Fruit fly (Drosophila melanogaster) whole organism, embryonic: Measurements from ENCODE around the gene ph-d.

Experiments
- Blimp-1 ChIP-seq: fragments of 200-800 bp; sonication (Bioruptor generic); optimal IDR thresholded peaks from 3 replicates; lab custom pipeline; 2018; ENCODE audit warnings: missing biosample characterization, missing genetic modification characterization, mild to moderate bottlenecking, moderate library complexity, missing genetic modification reagents
- CG11695 ChIP-seq: fragments of 200-800 bp; sonication (Bioruptor generic); IDR thresholded peaks from 3 replicates; pipeline ENCODE4 v1.3.6; 2022; ENCODE audit warnings: missing biosample characterization, missing genetic modification characterization
- CG12155 ChIP-seq: fragments of 200-800 bp; sonication (Bioruptor generic); optimal IDR thresholded peaks from 3 replicates; lab custom pipeline; 2016; ENCODE audit warnings: missing biosample characterization, missing genetic modification characterization
- CG12219 ChIP-seq: fragments of 200-800 bp; sonication (Bioruptor generic); optimal IDR thresholded peaks from 3 replicates; lab custom pipeline; 2018; ENCODE audit warnings: missing biosample characterization, mild to moderate bottlenecking, missing genetic modification characterization
- CG12659 ChIP-seq: fragments of 200-800 bp; sonication (Bioruptor generic); optimal IDR thresholded peaks from 3 replicates; lab custom pipeline; 2017; ENCODE audit warnings: mild to moderate bottlenecking, missing biosample characterization, missing genetic modification reagents, missing genetic modification characterization
- CG13894 ChIP-seq: fragments of 200-800 bp; sonication (Bioruptor generic); optimal IDR thresholded peaks from 3 replicates; lab custom pipeline; 2018; ENCODE audit warnings: missing biosample characterization, mild to moderate bottlenecking, missing genetic modification characterization, moderate library complexity
- CG15269 ChIP-seq: fragments of 200-800 bp; sonication (Bioruptor generic); optimal IDR thresholded peaks from 2 replicates; lab custom pipeline; 2018; ENCODE audit warnings: missing biosample characterization, mild to moderate bottlenecking, missing genetic modification characterization, moderate library complexity
- CG16815 ChIP-seq: fragments of 200-800 bp; sonication (Bioruptor generic); optimal IDR thresholded peaks from 3 replicates; lab custom pipeline; 2017; ENCODE audit warnings: missing biosample characterization, mild to moderate bottlenecking, missing genetic modification characterization
- CG17328 ChIP-seq: fragments of 200-800 bp; sonication (Bioruptor generic); IDR thresholded peaks from 2 replicates; pipeline ENCODE4 v1.3.6; 2022; ENCODE audit warnings: missing biosample characterization, missing genetic modification characterization
- CG18619 ChIP-seq: fragments of 200-800 bp; sonication (Bioruptor generic); optimal IDR thresholded peaks from 3 replicates; lab custom pipeline; 2017; ENCODE audit warnings: missing biosample characterization, mild to moderate bottlenecking, missing genetic modification characterization
- CG30403 ChIP-seq: fragments of 200-800 bp; sonication (Bioruptor generic); optimal IDR thresholded peaks from 3 replicates; lab custom pipeline; 2016; ENCODE audit warnings: missing biosample characterization, missing genetic modification characterization
- CG31441 ChIP-seq: fragments of 200-800 bp; sonication (Bioruptor generic); IDR thresholded peaks from 2 replicates; pipeline ENCODE4 v1.3.6; 2022; ENCODE audit warnings: missing biosample characterization, missing genetic modification characterization
- CG5245 ChIP-seq: fragments of 200-800 bp; sonication (Bioruptor generic); optimal IDR thresholded peaks from 3 replicates; lab custom pipeline; 2016; ENCODE audit warnings: missing biosample characterization, missing genetic modification characterization
- CG7745 ChIP-seq: fragments of 200-800 bp; sonication (Bioruptor generic); optimal IDR thresholded peaks from 2 replicates; lab custom pipeline; 2018; ENCODE audit warnings: missing biosample characterization, mild to moderate bottlenecking, missing genetic modification characterization, moderate library complexity
- CG7839 ChIP-seq: fragments of 200-800 bp; sonication (Bioruptor generic); optimal IDR thresholded peaks from 3 replicates; lab custom pipeline; 2018; ENCODE audit warnings: missing biosample characterization, mild to moderate bottlenecking, missing genetic modification characterization, moderate library complexity
- CG8290 ChIP-seq, 3 experiments: fragments of 200-800 bp; sonication (Bioruptor generic); optimal IDR thresholded peaks; 2 replicates each; lab custom pipeline; 2016 to 2019; ENCODE audit warnings: missing biosample characterization in 3 of 3, missing genetic modification characterization in 3 of 3, mild to moderate bottlenecking in 2 of 3, moderate library complexity in 1 of 3
- CG9797 ChIP-seq: fragments of 200-800 bp; sonication (Bioruptor generic); optimal IDR thresholded peaks from 3 replicates; lab custom pipeline; 2018; ENCODE audit warnings: missing biosample characterization, mild to moderate bottlenecking, missing genetic modification characterization
- CG9817 ChIP-seq: fragments of 200-800 bp; sonication (Bioruptor generic); optimal IDR thresholded peaks from 2 replicates; lab custom pipeline; 2018; ENCODE audit warnings: missing biosample characterization, mild to moderate bottlenecking, missing genetic modification characterization, moderate library complexity
- D ChIP-seq, 2 experiments: fragments of 200-800 bp in 1 of 2; fragments of >200 bp in 1 of 2; sonication (Bioruptor generic) in 1 of 2; optimal IDR thresholded peaks; 2 replicates in 1 of 2; 3 replicates in 1 of 2; lab custom pipeline; 2017; ENCODE audit warnings: mild to moderate bottlenecking in 1 of 2, missing biosample characterization in 1 of 2, missing genetic modification characterization in 1 of 2, missing genetic modification reagents in 1 of 2
- Fer1 ChIP-seq: fragments of 200-800 bp; sonication (Bioruptor generic); optimal IDR thresholded peaks from 2 replicates; lab custom pipeline; 2017; ENCODE audit warnings: missing biosample characterization, mild to moderate bottlenecking, missing genetic modification characterization
- Fer2 ChIP-seq: fragments of 200-800 bp; sonication (Bioruptor generic); optimal IDR thresholded peaks from 2 replicates; lab custom pipeline; 2018; ENCODE audit warnings: missing biosample characterization, mild to moderate bottlenecking, missing genetic modification characterization, moderate library complexity
- Fer3 ChIP-seq: fragments of 200-800 bp; sonication (Bioruptor generic); optimal IDR thresholded peaks from 2 replicates; lab custom pipeline; 2018; ENCODE audit warnings: missing biosample characterization, mild to moderate bottlenecking, missing genetic modification characterization, moderate library complexity
- Hr51 ChIP-seq, 2 experiments: fragments of 200-800 bp; sonication (Bioruptor generic); optimal IDR thresholded peaks; 2 replicates in 1 of 2; 3 replicates in 1 of 2; lab custom pipeline; 2016 to 2018; ENCODE audit warnings: missing biosample characterization in 2 of 2, missing genetic modification characterization in 2 of 2, mild to moderate bottlenecking in 1 of 2, moderate library complexity in 1 of 2
- Pdp1 ChIP-seq, 2 experiments: fragments of 200-800 bp; sonication (Bioruptor generic); optimal IDR thresholded peaks; 3 replicates each; lab custom pipeline; 2016; ENCODE audit warnings: missing biosample characterization in 2 of 2, missing genetic modification characterization in 2 of 2, mild to moderate bottlenecking in 1 of 2, moderate library complexity in 1 of 2
- Taf1 ChIP-seq: fragments of 200-800 bp; sonication (Bioruptor generic); IDR thresholded peaks from 2 replicates; pipeline ENCODE4 v1.3.6; 2022; ENCODE audit warnings: missing biosample characterization, missing genetic modification characterization
- Xbp1 ChIP-seq: fragments of 200-800 bp; sonication (Bioruptor generic); optimal IDR thresholded peaks from 3 replicates; lab custom pipeline; 2016; ENCODE audit warnings: missing biosample characterization, mild to moderate bottlenecking, missing genetic modification characterization
- Xrp1 ChIP-seq: fragments of 200-800 bp; sonication (Bioruptor generic); IDR thresholded peaks from 2 replicates; pipeline ENCODE4 v1.3.6; 2022; ENCODE audit warnings: missing biosample characterization, missing genetic modification characterization
- bowl ChIP-seq: fragments of 200-800 bp; sonication (Bioruptor generic); IDR thresholded peaks from 2 replicates; pipeline ENCODE4 v1.3.6; 2022; ENCODE audit warnings: missing biosample characterization, missing genetic modification characterization
- br ChIP-seq: fragments of >200 bp; optimal IDR thresholded peaks from 2 replicates; lab custom pipeline; 2017
- chif ChIP-seq, 2 experiments: fragments of 200-800 bp; sonication (Bioruptor generic); optimal IDR thresholded peaks; 3 replicates each; lab custom pipeline; 2016; ENCODE audit warnings: missing biosample characterization in 2 of 2, missing genetic modification characterization in 2 of 2
- disco-r ChIP-seq: fragments of 200-800 bp; sonication (Bioruptor generic); optimal IDR thresholded peaks from 2 replicates; lab custom pipeline; 2016; ENCODE audit warnings: missing biosample characterization, missing genetic modification characterization
- dysf ChIP-seq: fragments of 200-800 bp; sonication (Bioruptor generic); IDR thresholded peaks from 3 replicates; pipeline ENCODE4 v1.3.6; 2022; ENCODE audit warnings: missing biosample characterization, missing genetic modification characterization
- esg ChIP-seq: fragments of 200-800 bp; sonication (Bioruptor generic); conservative IDR thresholded peaks from 2 replicates; pipeline ENCODE4 v1.3.6; 2022; ENCODE audit warnings: missing biosample characterization, missing genetic modification characterization
- ewg ChIP-seq: fragments of 200-800 bp; sonication (Bioruptor generic); optimal IDR thresholded peaks from 3 replicates; lab custom pipeline; 2017; ENCODE audit warnings: mild to moderate bottlenecking, missing biosample characterization, missing genetic modification reagents, missing genetic modification characterization
- gcm ChIP-seq: fragments of 200-800 bp; sonication (Bioruptor generic); optimal IDR thresholded peaks from 2 replicates; lab custom pipeline; 2019; ENCODE audit warnings: missing biosample characterization, mild to moderate bottlenecking, missing genetic modification characterization, moderate library complexity
- grau ChIP-seq: fragments of 200-800 bp; optimal IDR thresholded peaks from 3 replicates; lab custom pipeline; 2019; ENCODE audit warnings: missing biosample characterization, mild to moderate bottlenecking, missing genetic modification characterization, moderate library complexity
- jing ChIP-seq: fragments of 200-800 bp; sonication (Bioruptor generic); optimal IDR thresholded peaks from 2 replicates; lab custom pipeline; 2018; ENCODE audit warnings: missing biosample characterization, mild to moderate bottlenecking, missing genetic modification characterization
- nerfin-1 ChIP-seq: fragments of 200-800 bp; sonication (Bioruptor generic); optimal IDR thresholded peaks from 3 replicates; lab custom pipeline; 2019; ENCODE audit warnings: missing biosample characterization, mild to moderate bottlenecking, missing genetic modification characterization, moderate library complexity
- pzg ChIP-seq: fragments of 200-800 bp; sonication (Bioruptor generic); optimal IDR thresholded peaks from 3 replicates; lab custom pipeline; 2018; ENCODE audit warnings: missing biosample characterization, mild to moderate bottlenecking, missing genetic modification characterization, moderate library complexity
- rib ChIP-seq: fragments of 200-800 bp; sonication (Bioruptor generic); IDR thresholded peaks from 2 replicates; pipeline ENCODE4 v1.3.6; 2022; ENCODE audit warnings: missing biosample characterization, missing genetic modification characterization
- run ChIP-seq: fragments of 200-800 bp; sonication (Bioruptor generic); optimal IDR thresholded peaks from 3 replicates; lab custom pipeline; 2018; ENCODE audit warnings: missing biosample characterization, mild to moderate bottlenecking, missing genetic modification characterization
- seq ChIP-seq: fragments of 200-800 bp; sonication (Bioruptor generic); IDR thresholded peaks from 2 replicates; pipeline ENCODE4 v1.3.6; 2022; ENCODE audit warnings: missing biosample characterization, missing genetic modification characterization
- sr ChIP-seq: fragments of 200-800 bp; sonication (Bioruptor generic); IDR thresholded peaks from 3 replicates; pipeline ENCODE4 v1.3.6; 2022; ENCODE audit warnings: missing biosample characterization, missing genetic modification characterization
- twi ChIP-seq: fragments of 200-800 bp; optimal IDR thresholded peaks from 2 replicates; lab custom pipeline; 2019; ENCODE audit warnings: missing biosample characterization, mild to moderate bottlenecking, missing genetic modification characterization, moderate library complexity
- wdn ChIP-seq: fragments of 200-800 bp; sonication (Bioruptor generic); IDR thresholded peaks from 2 replicates; pipeline ENCODE4 v1.3.6; 2022; ENCODE audit warnings: missing biosample characterization, missing genetic modification characterization
- zen ChIP-seq: fragments of 200-800 bp; sonication (Bioruptor generic); optimal IDR thresholded peaks from 3 replicates; lab custom pipeline; 2018; ENCODE audit warnings: missing biosample characterization, mild to moderate bottlenecking, missing genetic modification characterization, moderate library complexity

ph-d gene

dm6 chrX:2123013-2123964 lies at the start of gene ph-d (continued):
- TF ChIP-seq CG30403 (GFP tag; lab: Kevin White, UChicago) (peak; percentile 42), CG12219 (GFP tag; lab: Kevin White, UChicago) (no peak), bowl (no peak), Fer1 (GFP tag; lab: Kevin White, UChicago) (peak; percentile 48), Hr51 (GFP tag; optimal IDR thresholded peaks at IDR 0.05; lab: Kevin White, UChicago) (peak; percentile 43 to 53), CG8290 (GFP tag; optimal IDR thresholded peaks at IDR 0.05; lab: Kevin White, UChicago) (no peak), CG8290 (tag; optimal IDR thresholded peaks at IDR 0.05; lab: Kevin White, UChicago) (peak in 1 of 2 experiments; percentile 69), CG7745 (tag; lab: Kevin White, UChicago) (no peak), CG17328 (peak; percentile 38), twi (tag; lab: Kevin White, UChicago) (peak; percentile 96), CG9797 (GFP tag; lab: Kevin White, UChicago) (no peak), Xbp1 (peak; percentile 56), CG7839 (tag; lab: Kevin White, UChicago) (peak; percentile 65), esg (GFP tag; lab: Robert Waterston, UW) (0 out of 2 replicates have a peak, but pooled peaks have one; percentile 19), CG31441 (GFP tag; lab: Robert Waterston, UW) (peak; percentile 63), ewg (GFP tag; lab: Kevin White, UChicago) (peak; percentile 86), CG12659 (GFP tag; lab: Kevin White, UChicago) (peak; percentile 58), Fer2 (no peak), gcm (peak; percentile 2), CG11695 (GFP tag; lab: Robert Waterston, UW) (peak; percentile 36; the same call in 1 of the 3 replicates), wdn (0 out of 2 replicates have a peak, but pooled peaks have one; percentile 5), CG15269 (tag; lab: Kevin White, UChicago) (peak; percentile 53), run (tag; lab: Kevin White, UChicago) (no peak), rib (GFP tag; lab: Robert Waterston, UW) (no peak), seq (GFP tag; lab: Robert Waterston, UW) (peak; percentile 80), sr (no peak), D (optimal IDR thresholded peaks at IDR 0.05; lab: Kevin White, UChicago) (peak; percentile 73), D (GFP tag; optimal IDR thresholded peaks at IDR 0.05; lab: Kevin White, UChicago) (peak; percentile 9), disco-r (GFP tag; lab: Kevin White, UChicago) (no peak), chif (GFP tag; optimal IDR thresholded peaks at IDR 0.05; lab: Kevin White, UChicago) (peak in 1 of 2 experiments; percentile 35), CG9817 (tag; lab: Kevin White, UChicago) (peak; percentile 13), dysf (peak; percentile 54; the same call in 2 of the 3 replicates), CG16815 (GFP tag; lab: Kevin White, UChicago) (peak; percentile 31), CG18619 (GFP tag; lab: Kevin White, UChicago) (peak; percentile 38), pzg (GFP tag; lab: Kevin White, UChicago) (peak; percentile 13), nerfin-1 (tag; lab: Kevin White, UChicago) (peak; percentile 17), Xrp1 (peak; percentile 54; the same call in 1 of the 2 replicates), Fer3 (tag; lab: Kevin White, UChicago) (peak; percentile 31), grau (tag; lab: Kevin White, UChicago) (peak; percentile 42), Taf1 (GFP tag; lab: Robert Waterston, UW) (no peak), Pdp1 (GFP tag; optimal IDR thresholded peaks at IDR 0.05; lab: Kevin White, UChicago) (peak in 1 of 2 experiments; percentile 27), br (lab: Kevin White, UChicago) (no peak), jing (GFP tag; lab: Kevin White, UChicago) (no peak), CG5245 (GFP tag; lab: Kevin White, UChicago) (peak; percentile 18), zen (no peak), CG13894 (tag; lab: Kevin White, UChicago) (peak; percentile 65), Blimp-1 (peak; percentile 52), CG12155 (peak; percentile 20)
